Fruit fly (Drosophila melanogaster): Measurements from ENCODE around the gene GABA-B-R1.
A peak's percentile ranks its signal among the peaks of the same experiment; 100 is the strongest.

Gene GABA-B-R1

DNA sequence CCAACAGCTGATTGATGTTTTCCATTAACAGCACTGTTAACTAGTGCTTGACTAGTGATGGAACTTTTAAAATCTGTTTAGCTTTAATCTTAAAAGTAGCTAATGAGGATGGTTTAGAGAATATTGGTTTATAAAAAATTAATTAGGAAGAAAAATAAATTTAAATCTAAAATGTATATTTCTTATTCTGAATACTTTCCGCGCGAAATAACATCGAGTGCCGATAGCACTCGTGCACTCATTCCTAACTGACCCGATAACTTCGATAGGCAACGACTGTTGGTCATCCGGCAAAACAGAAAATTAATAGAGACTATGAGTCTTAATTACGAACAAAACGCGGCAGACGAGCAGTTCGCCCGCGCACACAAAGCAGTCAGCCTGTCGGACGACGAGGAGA lies 6.4 kb upstream of the GABA-B-R1 start, which contains the start of the genes THG and Rnmt (continued):
- peak; percentile 68 for TF ChIP-seq CG8765 (GFP tag; IDR thresholded peaks at IDR 0.05)
- TF ChIP-seq CG3726 (GFP tag; IDR thresholded peaks at IDR 0.05) = peak; percentile 65; the same call in 2 of the 3 replicates
- TF ChIP-seq rib (GFP tag; IDR thresholded peaks at IDR 0.05) = peak; percentile 73
- peak; percentile 73 for TF ChIP-seq Blimp-1 (GFP tag; optimal IDR thresholded peaks at IDR 0.05)
- no peak for TF ChIP-seq lov (optimal IDR thresholded peaks at IDR 0.05)
- TF ChIP-seq lov (GFP tag; IDR thresholded peaks at IDR 0.05) = peak; percentile 80; the same call in 1 of the 3 replicates
- peak; percentile 66 for TF ChIP-seq HLH54F (GFP tag; optimal IDR thresholded peaks at IDR 0.05)
- peak; percentile 56 for TF ChIP-seq Camta (GFP tag; optimal IDR thresholded peaks at IDR 0.05)
- TF ChIP-seq Neu2 (GFP tag; optimal IDR thresholded peaks at IDR 0.05; ENCODE audit: borderline replicate concordance) = no peak
- no peak for TF ChIP-seq Dip2 (GFP tag; IDR thresholded peaks at IDR 0.05)
- TF ChIP-seq unpg (GFP tag; optimal IDR thresholded peaks at IDR 0.05) = peak; percentile 88
- peak; percentile 79 for TF ChIP-seq CG11085 (GFP tag; IDR thresholded peaks at IDR 0.05)
- peak; percentile 89 for TF ChIP-seq Xrp1 (GFP tag; IDR thresholded peaks at IDR 0.05)
- peak; percentile 62 to 69 for TF ChIP-seq chif (GFP tag; optimal IDR thresholded peaks at IDR 0.05)
- peak; percentile 71 for TF ChIP-seq CG18764 (GFP tag; optimal IDR thresholded peaks at IDR 0.05)
- peak; percentile 95 for TF ChIP-seq CG13287 (GFP tag; IDR thresholded peaks at IDR 0.05; ENCODE audit: partially characterized antibody)
- TF ChIP-seq dimm (GFP tag; IDR thresholded peaks at IDR 0.05) = peak; percentile 42; the same call in 1 of the 2 replicates
- TF ChIP-seq hbn (GFP tag; IDR thresholded peaks at IDR 0.05; ENCODE audit: partially characterized antibody) = peak; percentile 83
- peak; percentile 53 for TF ChIP-seq Dp (GFP tag; optimal IDR thresholded peaks at IDR 0.05)
- TF ChIP-seq CG17912 (GFP tag; optimal IDR thresholded peaks at IDR 0.05) = peak; percentile 2
- TF ChIP-seq CG9437 (GFP tag; optimal IDR thresholded peaks at IDR 0.05) = peak; percentile 46
- TF ChIP-seq ash1 (GFP tag; optimal IDR thresholded peaks at IDR 0.05) = no peak
- TF ChIP-seq CG11456 (GFP tag; IDR thresholded peaks at IDR 0.05) = peak; percentile 85
- peak; percentile 80 for TF ChIP-seq esg (GFP tag; conservative IDR thresholded peaks at IDR 0.05)
- TF ChIP-seq CG43689 (GFP tag; IDR thresholded peaks at IDR 0.05) = no peak
- TF ChIP-seq Dll (GFP tag; IDR thresholded peaks at IDR 0.05; ENCODE audit: partially characterized antibody) = peak; percentile 96
- TF ChIP-seq CG2120 (GFP tag; optimal IDR thresholded peaks at IDR 0.05) = peak; percentile 90
- peak; percentile 83 for TF ChIP-seq zen (tag; optimal IDR thresholded peaks at IDR 0.05)
- no peak for TF ChIP-seq CG15479 (GFP tag; optimal IDR thresholded peaks at IDR 0.05)
- peak; percentile 60 for TF ChIP-seq D19A (tag; optimal IDR thresholded peaks at IDR 0.05)
- TF ChIP-seq YL-1 (GFP tag; optimal IDR thresholded peaks at IDR 0.05) = peak; percentile 49
- no peak for TF ChIP-seq ac (GFP tag; optimal IDR thresholded peaks at IDR 0.05)
- no peak for TF ChIP-seq luna (GFP tag; optimal IDR thresholded peaks at IDR 0.05)
- peak; percentile 65; the same call in 1 of the 2 replicates for TF ChIP-seq chm (GFP tag; IDR thresholded peaks at IDR 0.05)
- TF ChIP-seq fd64A (GFP tag; optimal IDR thresholded peaks at IDR 0.05) = no peak
- TF ChIP-seq disco-r (GFP tag; optimal IDR thresholded peaks at IDR 0.05) = peak; percentile 13
- peak; percentile 63 for TF ChIP-seq CG1233 (GFP tag; optimal IDR thresholded peaks at IDR 0.05)
- TF ChIP-seq corto (GFP tag; optimal IDR thresholded peaks at IDR 0.05) = no peak
- TF ChIP-seq Opbp (GFP tag; IDR thresholded peaks at IDR 0.05; ENCODE audit: partially characterized antibody) = peak; percentile 84
- TF ChIP-seq CG1647 (GFP tag; optimal IDR thresholded peaks at IDR 0.05) = peak; percentile 54
- TF ChIP-seq CG8089 (GFP tag; optimal IDR thresholded peaks at IDR 0.05) = peak; percentile 30
- TF ChIP-seq caup (GFP tag; optimal IDR thresholded peaks at IDR 0.05; ENCODE audit: severe bottlenecking) = peak; percentile 67
- peak; percentile 29 for TF ChIP-seq CG17186 (GFP tag; optimal IDR thresholded peaks at IDR 0.05)
- TF ChIP-seq CG10274 (GFP tag; optimal IDR thresholded peaks at IDR 0.05) = no peak
- TF ChIP-seq Hr51 (GFP tag; optimal IDR thresholded peaks at IDR 0.05) = peak; percentile 76 to 79
- peak; percentile 71 for TF ChIP-seq vfl (GFP tag; optimal IDR thresholded peaks at IDR 0.05)
- TF ChIP-seq maf-S (GFP tag; optimal IDR thresholded peaks at IDR 0.05) = peak; percentile 43
- TF ChIP-seq CG17612 (GFP tag; IDR thresholded peaks at IDR 0.05) = no peak
- TF ChIP-seq CG11093 (GFP tag; IDR thresholded peaks at IDR 0.05) = peak; percentile 42; the same call in 2 of the 3 replicates
- peak; percentile 96 for TF ChIP-seq sens (GFP tag)
- TF ChIP-seq CG12071 (GFP tag; optimal IDR thresholded peaks at IDR 0.05) = no peak
